Worm (Caenorhabditis elegans): ENCODE data around the gene F07A11.1.

Gene F07A11.1

DNA sequence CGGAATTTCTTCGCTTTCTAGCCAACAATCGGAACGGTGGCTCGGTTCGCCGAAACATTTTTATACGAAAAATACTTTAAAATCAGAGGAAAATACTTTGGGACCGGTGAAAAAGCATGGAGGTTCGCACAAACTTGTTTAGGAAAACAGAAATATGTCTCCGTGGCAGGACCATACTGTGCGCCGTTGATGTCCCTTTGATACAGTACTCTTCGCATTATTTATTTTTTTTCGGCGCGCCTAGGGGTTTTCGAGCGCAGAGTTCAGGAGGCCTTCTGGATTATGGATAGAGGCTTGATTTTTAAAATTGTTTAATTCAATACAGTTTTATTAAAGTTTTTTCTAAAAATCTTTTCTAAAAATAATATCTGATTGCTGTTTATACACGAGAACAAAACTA is 47.2 kb downstream of the F07A11.1 start, which contains the start of gene F54D5.9:
TSS of gene F54D5.9 (minus strand) at position 115 of the 400 bp plus-strand sequence.
- peak; percentile 3 for TF ChIP-seq ama-1 (optimal IDR thresholded peaks at IDR 0.05)
- TF ChIP-seq ZK546.5 (tag; optimal IDR thresholded peaks at IDR 0.05): no peak

DNA sequence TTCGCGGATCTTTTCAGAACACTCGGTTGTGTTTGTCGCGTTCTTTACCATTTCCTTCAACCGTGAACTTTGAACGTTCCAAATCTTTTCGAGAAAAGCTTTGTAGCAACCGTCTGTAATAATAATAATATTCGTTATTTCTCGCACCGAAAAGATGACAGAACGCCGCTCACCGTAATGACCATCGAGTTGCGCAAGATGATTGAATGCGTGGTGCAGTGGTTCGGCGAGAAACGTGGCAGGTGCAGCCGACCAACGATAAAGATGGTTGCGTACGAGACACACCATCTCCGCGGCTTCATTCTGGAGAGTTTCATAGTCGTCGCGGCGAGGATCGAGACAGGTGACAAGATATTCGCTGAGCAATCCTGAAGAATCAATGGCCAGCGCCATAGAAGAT is 49.0 kb downstream of the F07A11.1 start:
- TF ChIP-seq nhr-23 (tag; optimal IDR thresholded peaks at IDR 0.05): no peak
- no peak for TF ChIP-seq mdl-1 (tag; optimal IDR thresholded peaks at IDR 0.05)
- no peak for TF ChIP-seq hmg-11 (tag; optimal IDR thresholded peaks at IDR 0.05)
- no peak for TF ChIP-seq ztf-4 (tag; optimal IDR thresholded peaks at IDR 0.05)
- TF ChIP-seq ama-1 (optimal IDR thresholded peaks at IDR 0.05): no peak
- no peak for TF ChIP-seq fos-1 (tag; optimal IDR thresholded peaks at IDR 0.05)
- no peak for TF ChIP-seq sea-2 (GFP tag; optimal IDR thresholded peaks at IDR 0.05)
- TF ChIP-seq ztf-11 (tag; optimal IDR thresholded peaks at IDR 0.05): no peak
- no peak for TF ChIP-seq snpc-4 (tag; optimal IDR thresholded peaks at IDR 0.05)
- no peak for TF ChIP-seq nhr-25 (tag; optimal IDR thresholded peaks at IDR 0.05)
- TF ChIP-seq elt-2 (tag; optimal IDR thresholded peaks at IDR 0.05): no peak
- TF ChIP-seq pqm-1 (tag; optimal IDR thresholded peaks at IDR 0.05): no peak
- no peak for TF ChIP-seq elt-3 (tag; optimal IDR thresholded peaks at IDR 0.05)
- no peak for TF ChIP-seq egl-27 (tag; optimal IDR thresholded peaks at IDR 0.05)
- TF ChIP-seq nhr-77 (tag; optimal IDR thresholded peaks at IDR 0.05): no peak
- TF ChIP-seq lin-15B (tag; optimal IDR thresholded peaks at IDR 0.05): no peak
- no peak for TF ChIP-seq nhr-237 (tag; optimal IDR thresholded peaks at IDR 0.05)
- no peak for TF ChIP-seq nhr-43 (tag; optimal IDR thresholded peaks at IDR 0.05; ENCODE audit: poor library complexity, severe bottlenecking)

DNA sequence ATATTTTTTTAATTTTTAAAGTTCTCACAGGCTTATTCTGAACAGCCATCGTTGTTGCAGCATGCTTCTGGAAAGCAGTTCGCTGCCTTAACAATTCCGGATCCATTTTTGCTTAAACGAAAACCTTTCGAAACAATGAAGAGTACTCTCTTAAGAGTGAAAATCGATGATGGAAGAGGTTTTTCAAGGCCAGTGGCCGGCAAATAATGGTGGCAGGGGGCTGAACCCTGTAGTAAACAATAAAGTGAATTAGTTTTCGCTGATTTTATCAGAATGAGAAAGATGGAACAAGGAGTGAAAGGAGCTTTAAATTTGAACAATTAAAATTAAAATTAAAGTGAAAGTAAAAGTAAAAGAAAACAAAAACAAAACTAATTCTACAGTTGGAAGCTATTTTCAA is 49.5 kb downstream of the F07A11.1 start, which contains the start of gene gtf-2E2:
TSS of gene gtf-2E2 (minus strand) at position 111 of the 400 bp plus-strand sequence.
- TF ChIP-seq egl-5 (tag; optimal IDR thresholded peaks at IDR 0.05) (no peak), daf-12 (tag; optimal IDR thresholded peaks at IDR 0.05) (no peak), elt-1 (tag; optimal IDR thresholded peaks at IDR 0.05) (peak; percentile 17), pha-4 (tag; optimal IDR thresholded peaks at IDR 0.05) (peak; percentile 37), nhr-25 (tag; optimal IDR thresholded peaks at IDR 0.05) (peak; percentile 10), ceh-28 (tag; optimal IDR thresholded peaks at IDR 0.05) (peak; percentile 34), hmg-11 (tag; optimal IDR thresholded peaks at IDR 0.05) (peak; percentile 42), lin-15B (tag; optimal IDR thresholded peaks at IDR 0.05) (peak; percentile 31), lin-39 (tag; optimal IDR thresholded peaks at IDR 0.05) (peak; percentile 55), nfya-1 (tag; optimal IDR thresholded peaks at IDR 0.05; ENCODE audit: insufficient read depth) (peak; percentile 44), snpc-4 (tag; optimal IDR thresholded peaks at IDR 0.05) (peak; percentile 56), nhr-28 (tag; optimal IDR thresholded peaks at IDR 0.05) (no peak), mml-1 (tag; optimal IDR thresholded peaks at IDR 0.05) (no peak)

DNA sequence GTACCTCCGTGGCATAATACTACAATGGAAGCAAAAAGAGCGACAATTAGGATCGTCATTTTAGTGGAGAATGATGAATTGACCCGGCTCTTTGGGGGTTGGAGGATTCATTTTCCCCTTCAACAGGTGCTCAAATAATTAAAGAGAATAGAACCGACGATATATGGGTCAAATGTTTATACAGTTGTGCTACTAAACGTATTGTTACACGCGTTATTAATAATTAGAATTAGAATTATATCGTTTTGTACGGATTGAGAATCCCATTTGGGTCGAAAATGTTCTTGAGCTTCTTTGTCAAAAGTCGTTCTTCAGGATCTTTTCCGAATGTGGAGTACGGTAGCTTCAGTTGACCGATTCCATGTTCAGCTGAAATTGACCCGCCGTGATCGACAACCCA is 53.2 kb downstream of the F07A11.1 start, which contains the start of gene Y62F5A.9:
TSS of gene Y62F5A.9 (minus strand) at position 101 of the 400 bp plus-strand sequence.
- TF ChIP-seq pqm-1 (tag; optimal IDR thresholded peaks at IDR 0.05) (no peak), egl-27 (tag; optimal IDR thresholded peaks at IDR 0.05) (no peak), egl-5 (tag; optimal IDR thresholded peaks at IDR 0.05) (no peak), nhr-76 (tag; optimal IDR thresholded peaks at IDR 0.05) (no peak), skn-1 (tag; optimal IDR thresholded peaks at IDR 0.05) (no peak), fkh-10 (GFP tag; optimal IDR thresholded peaks at IDR 0.05) (no peak), ceh-16 (tag; optimal IDR thresholded peaks at IDR 0.05) (no peak), daf-12 (tag; optimal IDR thresholded peaks at IDR 0.05) (no peak), fkh-2 (tag; optimal IDR thresholded peaks at IDR 0.05) (no peak), tbx-2 (tag; optimal IDR thresholded peaks at IDR 0.05) (no peak), ztf-4 (tag; optimal IDR thresholded peaks at IDR 0.05) (no peak), ceh-9 (tag; optimal IDR thresholded peaks at IDR 0.05) (no peak), mdl-1 (tag; optimal IDR thresholded peaks at IDR 0.05) (no peak), lin-15B (tag; optimal IDR thresholded peaks at IDR 0.05) (no peak), sea-2 (GFP tag; optimal IDR thresholded peaks at IDR 0.05) (no peak)

Data from whole organism, L3 larva.